Fruit fly (Drosophila melanogaster) whole organism, prepupa: Measurements from ENCODE around the gene IleRS-m.
A peak's percentile ranks its signal among the peaks of the same experiment; 100 is the strongest.

Experiments used
- CG10631 ChIP-seq: fragments of 200-800 bp; sonication (Bioruptor generic); optimal IDR thresholded peaks from 2 replicates; lab custom pipeline; 2016; ENCODE audit warnings: missing biosample characterization, missing genetic modification characterization
- CG11294 ChIP-seq: fragments of 200-800 bp; sonication (Bioruptor generic); IDR thresholded peaks from 2 replicates; pipeline ENCODE4 v1.3.6; 2022; ENCODE audit warnings: missing biosample characterization, missing genetic modification characterization
- CG11902 ChIP-seq: fragments of 200-800 bp; sonication (Bioruptor generic); optimal IDR thresholded peaks from 3 replicates; lab custom pipeline; 2016; ENCODE audit warnings: missing biosample characterization, missing genetic modification characterization
- CG3032 ChIP-seq: fragments of 200-800 bp; optimal IDR thresholded peaks from 2 replicates; lab custom pipeline; 2019; ENCODE audit warnings: missing biosample characterization, mild to moderate bottlenecking, missing genetic modification characterization, moderate library complexity
- CG31627 ChIP-seq: fragments of 200-800 bp; sonication (Bioruptor generic); optimal IDR thresholded peaks from 3 replicates; lab custom pipeline; 2016; ENCODE audit warnings: missing biosample characterization, missing genetic modification characterization
- CG32006 ChIP-seq: fragments of 200-800 bp; sonication (Bioruptor generic); optimal IDR thresholded peaks from 3 replicates; lab custom pipeline; 2017; ENCODE audit warnings: missing biosample characterization, mild to moderate bottlenecking, missing genetic modification characterization
- CG34406 ChIP-seq: fragments of 200-800 bp; sonication (Bioruptor generic); optimal IDR thresholded peaks from 3 replicates; lab custom pipeline; 2016; ENCODE audit warnings: missing biosample characterization, missing genetic modification characterization
- CG3919 ChIP-seq: fragments of 200-800 bp; sonication (Bioruptor generic); optimal IDR thresholded peaks from 3 replicates; lab custom pipeline; 2016; ENCODE audit warnings: missing biosample characterization, missing genetic modification characterization
- CG4318 ChIP-seq: fragments of 200-800 bp; sonication (Bioruptor generic); optimal IDR thresholded peaks from 3 replicates; lab custom pipeline; 2017; ENCODE audit warnings: missing biosample characterization, mild to moderate bottlenecking, missing genetic modification characterization
- CG6163 ChIP-seq: fragments of 200-800 bp; sonication (Bioruptor generic); IDR thresholded peaks from 3 replicates; pipeline ENCODE4 v1.3.6; 2022; ENCODE audit warnings: missing biosample characterization, missing genetic modification characterization
- CG6276 ChIP-seq: fragments of 200-800 bp; sonication (Bioruptor generic); optimal IDR thresholded peaks from 2 replicates; lab custom pipeline; 2017; ENCODE audit warnings: missing biosample characterization, mild to moderate bottlenecking, missing genetic modification characterization
- CG6792 ChIP-seq: fragments of 200-800 bp; sonication (Bioruptor generic); optimal IDR thresholded peaks from 3 replicates; lab custom pipeline; 2016; ENCODE audit warnings: missing biosample characterization, missing genetic modification characterization
- CG6808 ChIP-seq: fragments of 200-800 bp; sonication (Bioruptor generic); optimal IDR thresholded peaks from 3 replicates; lab custom pipeline; 2017; ENCODE audit warnings: missing biosample characterization, missing genetic modification characterization, mild to moderate bottlenecking, moderate library complexity, missing genetic modification reagents
- CG6854 ChIP-seq: fragments of 200-800 bp; sonication (Bioruptor generic); optimal IDR thresholded peaks from 2 replicates; lab custom pipeline; 2017; ENCODE audit warnings: missing biosample characterization, mild to moderate bottlenecking, missing genetic modification characterization
- CG7368 ChIP-seq: fragments of 200-800 bp; sonication (Bioruptor generic); optimal IDR thresholded peaks from 3 replicates; lab custom pipeline; 2016; ENCODE audit warnings: missing biosample characterization, missing genetic modification characterization
- CG8119 ChIP-seq: fragments of 200-800 bp; sonication (Bioruptor generic); IDR thresholded peaks from 3 replicates; pipeline ENCODE4 v1.3.6; 2022; ENCODE audit warnings: missing biosample characterization, missing genetic modification characterization
- CG8319 ChIP-seq: fragments of 200-800 bp; sonication (Bioruptor generic); optimal IDR thresholded peaks from 3 replicates; lab custom pipeline; 2016; ENCODE audit warnings: missing biosample characterization, missing genetic modification characterization
- CG8632 ChIP-seq: fragments of 200-800 bp; sonication (Bioruptor generic); optimal IDR thresholded peaks from 3 replicates; lab custom pipeline; 2016; ENCODE audit warnings: missing biosample characterization, missing genetic modification characterization
- CG9139 ChIP-seq: fragments of 200-800 bp; sonication (Bioruptor generic); optimal IDR thresholded peaks from 3 replicates; lab custom pipeline; 2017; ENCODE audit warnings: missing biosample characterization, mild to moderate bottlenecking, missing genetic modification characterization
- Eip75B ChIP-seq: fragments of 200-800 bp; sonication (Bioruptor generic); optimal IDR thresholded peaks from 3 replicates; lab custom pipeline; 2016; ENCODE audit warnings: missing biosample characterization, missing genetic modification characterization
- Eip78C ChIP-seq: fragments of 200-800 bp; sonication (Bioruptor generic); peaks from one replicate; lab custom pipeline; 2016; ENCODE audit warnings: missing biosample characterization, missing genetic modification characterization
- Eip93F ChIP-seq: fragments of 200-800 bp; sonication (Bioruptor generic); optimal IDR thresholded peaks from 2 replicates; lab custom pipeline; 2016; ENCODE audit warnings: missing biosample characterization, mild to moderate bottlenecking, missing genetic modification characterization
- Ets21C ChIP-seq: fragments of 200-800 bp; sonication (Bioruptor generic); optimal IDR thresholded peaks from 3 replicates; lab custom pipeline; 2016; ENCODE audit warnings: missing biosample characterization, missing genetic modification characterization
- Ets96B ChIP-seq: fragments of 200-800 bp; optimal IDR thresholded peaks from 2 replicates; lab custom pipeline; 2019; ENCODE audit warnings: missing biosample characterization, mild to moderate bottlenecking, missing genetic modification characterization, moderate library complexity
- Gug ChIP-seq: fragments of 200-800 bp; sonication (Bioruptor generic); IDR thresholded peaks from 2 replicates; pipeline ENCODE4 v1.3.6; 2022; ENCODE audit warnings: missing biosample characterization, missing genetic modification characterization
- Hr38 ChIP-seq: sonication (Bioruptor generic); optimal IDR thresholded peaks from 2 replicates; lab custom pipeline; 2016; ENCODE audit warnings: missing biosample characterization, missing genetic modification characterization
- Hr39 ChIP-seq: fragments of 200-800 bp; sonication (Bioruptor generic); optimal IDR thresholded peaks from 2 replicates; lab custom pipeline; 2016; ENCODE audit warnings: missing biosample characterization, missing genetic modification characterization
- Hr4 ChIP-seq: fragments of 200-800 bp; sonication (Bioruptor generic); optimal IDR thresholded peaks from 3 replicates; lab custom pipeline; 2016; ENCODE audit warnings: missing biosample characterization, missing genetic modification characterization
- Met ChIP-seq: fragments of 200-800 bp; sonication (Bioruptor generic); optimal IDR thresholded peaks from 3 replicates; lab custom pipeline; 2016; ENCODE audit warnings: missing biosample characterization, missing genetic modification characterization
- OdsH ChIP-seq: fragments of 200-800 bp; sonication (Bioruptor generic); optimal IDR thresholded peaks from 3 replicates; lab custom pipeline; 2016; ENCODE audit warnings: missing biosample characterization, missing genetic modification characterization
- Smox ChIP-seq: fragments of 200-800 bp; sonication (Bioruptor generic); optimal IDR thresholded peaks from 3 replicates; lab custom pipeline; 2016; ENCODE audit warnings: missing biosample characterization, missing genetic modification characterization
- Sox14 ChIP-seq: fragments of 200-800 bp; sonication (Bioruptor generic); optimal IDR thresholded peaks from 3 replicates; lab custom pipeline; 2016; ENCODE audit warnings: missing biosample characterization, missing genetic modification characterization
- Sox15 ChIP-seq: fragments of 200-800 bp; sonication (Bioruptor generic); optimal IDR thresholded peaks from 3 replicates; lab custom pipeline; 2016; ENCODE audit warnings: missing biosample characterization, missing genetic modification characterization
- achi ChIP-seq: fragments of 200-800 bp; sonication (Bioruptor generic); optimal IDR thresholded peaks from 3 replicates; lab custom pipeline; 2016; ENCODE audit warnings: missing biosample characterization, missing genetic modification characterization
- acj6 ChIP-seq: fragments of 200-800 bp; sonication (Bioruptor generic); optimal IDR thresholded peaks from 3 replicates; lab custom pipeline; 2016; ENCODE audit warnings: missing biosample characterization, missing genetic modification characterization
- cyc ChIP-seq: fragments of 200-800 bp; sonication (Bioruptor generic); optimal IDR thresholded peaks from 3 replicates; lab custom pipeline; 2016; ENCODE audit warnings: missing biosample characterization, missing genetic modification characterization
- dsx ChIP-seq: fragments of 200-800 bp; optimal IDR thresholded peaks from 3 replicates; lab custom pipeline; 2019; ENCODE audit warnings: missing biosample characterization, mild to moderate bottlenecking, missing genetic modification characterization, moderate library complexity; ENCODE audit not compliant: poor library complexity, severe bottlenecking
- eg ChIP-seq: fragments of 200-800 bp; sonication (Bioruptor generic); IDR thresholded peaks from 3 replicates; pipeline ENCODE4 v1.3.6; 2022; ENCODE audit warnings: missing biosample characterization, missing genetic modification characterization
- esn ChIP-seq: fragments of 200-800 bp; sonication (Bioruptor generic); optimal IDR thresholded peaks from 2 replicates; lab custom pipeline; 2016; ENCODE audit warnings: missing biosample characterization, mild to moderate bottlenecking, missing genetic modification characterization, moderate library complexity
- fd59A ChIP-seq: fragments of 200-800 bp; sonication (Bioruptor generic); optimal IDR thresholded peaks from 2 replicates; lab custom pipeline; 2017; ENCODE audit warnings: missing biosample characterization, mild to moderate bottlenecking, missing genetic modification characterization, missing genetic modification reagents
- fd85E ChIP-seq: fragments of 200-800 bp; sonication (Bioruptor generic); optimal IDR thresholded peaks from 3 replicates; lab custom pipeline; 2016; ENCODE audit warnings: missing biosample characterization, missing genetic modification characterization
- lz ChIP-seq: fragments of 200-800 bp; sonication (Bioruptor generic); optimal IDR thresholded peaks from 3 replicates; lab custom pipeline; 2016; ENCODE audit warnings: missing biosample characterization, missing genetic modification characterization
- net ChIP-seq: fragments of 200-800 bp; sonication (Bioruptor generic); optimal IDR thresholded peaks from 3 replicates; lab custom pipeline; 2016; ENCODE audit warnings: missing biosample characterization, missing genetic modification characterization
- pdm3 ChIP-seq: fragments of 200-800 bp; sonication (Bioruptor generic); optimal IDR thresholded peaks from 3 replicates; lab custom pipeline; 2016; ENCODE audit warnings: missing biosample characterization, missing genetic modification characterization
- ss ChIP-seq, 2 experiments: fragments of 200-800 bp; sonication (Bioruptor generic); optimal IDR thresholded peaks; 2 replicates in 1 of 2; 3 replicates in 1 of 2; lab custom pipeline; 2017 to 2018; ENCODE audit warnings: mild to moderate bottlenecking in 2 of 2, missing biosample characterization in 2 of 2, missing genetic modification characterization in 2 of 2, moderate library complexity in 1 of 2
- svp ChIP-seq: fragments of 200-800 bp; sonication (Bioruptor generic); peaks from one replicate; lab custom pipeline; 2016; ENCODE audit warnings: missing biosample characterization, missing genetic modification characterization
- topi ChIP-seq: fragments of 200-800 bp; sonication (Bioruptor generic); optimal IDR thresholded peaks from 3 replicates; lab custom pipeline; 2016; ENCODE audit warnings: missing biosample characterization, missing genetic modification characterization

Gene IleRS-m

dm6 chr3L:16100059-16100458, at the start of gene IleRS-m:
IleRS-m (plus strand) TSS chr3L:16100280.
- no peak for TF ChIP-seq Hr38 (GFP tag; lab: Kevin White, UChicago)
- no peak for TF ChIP-seq Sox15 (GFP tag; lab: Kevin White, UChicago)
- no peak for TF ChIP-seq lz
- no peak for TF ChIP-seq Gug (GFP tag; lab: Robert Waterston, UW)
- no peak for TF ChIP-seq CG11294 (GFP tag; lab: Robert Waterston, UW)
- TF ChIP-seq CG3032 (tag; lab: Kevin White, UChicago), result no peak
- no peak for TF ChIP-seq acj6
- no peak for TF ChIP-seq svp (GFP tag; lab: Kevin White, UChicago)
- no peak for TF ChIP-seq Met (GFP tag; lab: Kevin White, UChicago)
- no peak for TF ChIP-seq CG3919

- no peak for TF ChIP-seq CG34406
- no peak for TF ChIP-seq Hr38 (GFP tag; lab: Kevin White, UChicago)
- no peak for TF ChIP-seq fd85E (GFP tag; lab: Kevin White, UChicago)
- peak; percentile 5 for TF ChIP-seq achi
- TF ChIP-seq Sox14 (GFP tag; lab: Kevin White, UChicago), result no peak
- TF ChIP-seq svp (GFP tag; lab: Kevin White, UChicago), result no peak
- no peak for TF ChIP-seq Eip93F (GFP tag; lab: Kevin White, UChicago)
- TF ChIP-seq Ets21C (GFP tag; lab: Kevin White, UChicago), result no peak
- TF ChIP-seq CG32006, result no peak
- TF ChIP-seq, all 60 proteins: peak for 1
Measured at dm6 chr3L:16050887-16051258, 49.2 kb upstream of the IleRS-m start, which contains the start of gene Diap1. Diap1 (minus strand) TSS chr3L:16051034.

dm6 chr3L:16051719-16052122, 48.4 kb upstream of the IleRS-m start, which contains the start of gene Mbs:
Mbs (plus strand) TSS chr3L:16051959.
- no peak for TF ChIP-seq CG7368 (GFP tag; lab: Kevin White, UChicago)
- TF ChIP-seq fd59A (GFP tag; lab: Kevin White, UChicago), result no peak
- TF ChIP-seq CG6163, result no peak
- TF ChIP-seq Smox (GFP tag; lab: Kevin White, UChicago), result no peak
- no peak for TF ChIP-seq CG6854 (GFP tag; lab: Kevin White, UChicago)
- TF ChIP-seq ss (GFP tag; optimal IDR thresholded peaks at IDR 0.05; lab: Kevin White, UChicago), result no peak
- TF ChIP-seq Ets96B (tag; lab: Kevin White, UChicago), result no peak
- peak; percentile 9 for TF ChIP-seq cyc (GFP tag; lab: Kevin White, UChicago)
- TF ChIP-seq Met (GFP tag; lab: Kevin White, UChicago), result peak; percentile 30
- TF ChIP-seq CG8632 (GFP tag; lab: Kevin White, UChicago), result no peak
- TF ChIP-seq Sox14 (GFP tag; lab: Kevin White, UChicago), result no peak
- peak; percentile 14; the same call in 1 of the 3 replicates for TF ChIP-seq CG8119 (GFP tag; lab: Robert Waterston, UW)
- no peak for TF ChIP-seq net
- TF ChIP-seq pdm3, result no peak
- no peak for TF ChIP-seq topi
- no peak for TF ChIP-seq Eip93F (GFP tag; lab: Kevin White, UChicago)
- no peak for TF ChIP-seq CG9139 (GFP tag; lab: Kevin White, UChicago)
- no peak for TF ChIP-seq CG6276
- TF ChIP-seq CG31627 (GFP tag; lab: Kevin White, UChicago), result peak; percentile 4
- TF ChIP-seq Hr4 (GFP tag; lab: Kevin White, UChicago), result no peak
- TF ChIP-seq CG11902 (GFP tag; lab: Kevin White, UChicago), result no peak
- TF ChIP-seq CG32006, result no peak
- TF ChIP-seq CG3032 (tag; lab: Kevin White, UChicago), result no peak
- no peak for TF ChIP-seq CG3919
- peak; percentile 11 for TF ChIP-seq Hr39
- TF ChIP-seq CG8319 (GFP tag; lab: Kevin White, UChicago), result no peak
- no peak for TF ChIP-seq dsx (GFP tag; lab: Kevin White, UChicago)
- no peak for TF ChIP-seq CG4318 (GFP tag; lab: Kevin White, UChicago)
- no peak for TF ChIP-seq OdsH (GFP tag; lab: Kevin White, UChicago)
- TF ChIP-seq Eip78C, result peak; percentile 66
- no peak for TF ChIP-seq Sox15 (GFP tag; lab: Kevin White, UChicago)
- TF ChIP-seq eg (GFP tag; lab: Robert Waterston, UW), result peak; percentile 41; the same call in 1 of the 3 replicates
- no peak for TF ChIP-seq CG6792 (GFP tag; lab: Kevin White, UChicago)
- no peak for TF ChIP-seq esn
- TF ChIP-seq lz, result peak; percentile 1
- peak; percentile 68 for TF ChIP-seq svp (GFP tag; lab: Kevin White, UChicago)
- no peak for TF ChIP-seq CG10631 (GFP tag; lab: Kevin White, UChicago)
- no peak for TF ChIP-seq Eip75B (GFP tag; lab: Kevin White, UChicago)
- no peak for TF ChIP-seq fd85E (GFP tag; lab: Kevin White, UChicago)
- TF ChIP-seq CG6808 (GFP tag; lab: Kevin White, UChicago), result no peak
- TF ChIP-seq, all 60 proteins: peak for 9
